Worm (Caenorhabditis elegans): ENCODE results near the gene F23H12.5.

ce11 chrV:12411909-12412308 lies 53.5 kb downstream of the F23H12.5 start, which contains the start of gene cdr-7:
- TF ChIP-seq unc-39 (tag; optimal IDR thresholded peaks at IDR 0.05), result no peak
- TF ChIP-seq ZK546.5 (tag; optimal IDR thresholded peaks at IDR 0.05), result no peak
- TF ChIP-seq ama-1 (optimal IDR thresholded peaks at IDR 0.05), result no peak
